Fruit fly (Drosophila melanogaster) whole organism, embryonic: ENCODE measurements around the gene CG32686.

Experiments used
- Ada2b ChIP-seq: fragments of 200-800 bp; sonication (Bioruptor generic); IDR thresholded peaks from 2 replicates; pipeline ENCODE4 v1.3.6; 2022; ENCODE audit warnings: missing biosample characterization, missing genetic modification characterization
- Antp ChIP-seq: fragments of 200-800 bp; sonication (Bioruptor generic); optimal IDR thresholded peaks from 3 replicates; lab custom pipeline; 2016; ENCODE audit warnings: missing biosample characterization, missing genetic modification characterization
- C15 ChIP-seq: fragments of 200-800 bp; sonication (Bioruptor generic); IDR thresholded peaks from 3 replicates; pipeline ENCODE4 v1.3.6; 2022; ENCODE audit warnings: missing biosample characterization, missing genetic modification characterization
- CG10462 ChIP-seq: fragments of 200-800 bp; sonication (Bioruptor generic); optimal IDR thresholded peaks from 2 replicates; lab custom pipeline; 2016; ENCODE audit warnings: missing biosample characterization, missing genetic modification characterization
- CG11560 ChIP-seq: fragments of 200-800 bp; sonication (Bioruptor generic); IDR thresholded peaks from 3 replicates; pipeline ENCODE4 v1.3.6; 2022; ENCODE audit warnings: missing biosample characterization, missing genetic modification characterization
- CG11695 ChIP-seq: fragments of 200-800 bp; sonication (Bioruptor generic); IDR thresholded peaks from 3 replicates; pipeline ENCODE4 v1.3.6; 2022; ENCODE audit warnings: missing biosample characterization, missing genetic modification characterization
- CG1233 ChIP-seq: fragments of 200-800 bp; sonication (Bioruptor generic); optimal IDR thresholded peaks from 4 replicates; lab custom pipeline; 2018; ENCODE audit warnings: missing biosample characterization, mild to moderate bottlenecking, missing genetic modification characterization
- CG12391 ChIP-seq: fragments of 200-800 bp; sonication (Bioruptor generic); optimal IDR thresholded peaks from 3 replicates; lab custom pipeline; 2018; ENCODE audit warnings: missing biosample characterization, mild to moderate bottlenecking, missing genetic modification characterization, moderate library complexity
- CG14050 ChIP-seq: fragments of 200-800 bp; sonication (Bioruptor generic); IDR thresholded peaks from 3 replicates; pipeline ENCODE4 v1.3.6; 2022; ENCODE audit warnings: missing biosample characterization, missing genetic modification characterization
- CG15011 ChIP-seq: fragments of 200-800 bp; sonication (Bioruptor generic); optimal IDR thresholded peaks from 3 replicates; lab custom pipeline; 2018; ENCODE audit warnings: missing biosample characterization, mild to moderate bottlenecking, missing genetic modification characterization
- CG18476 ChIP-seq: fragments of 200-800 bp; sonication (Bioruptor generic); optimal IDR thresholded peaks from 2 replicates; lab custom pipeline; 2016; ENCODE audit warnings: missing biosample characterization, mild to moderate bottlenecking, missing genetic modification characterization
- CG33213 ChIP-seq: fragments of 200-800 bp; sonication (Bioruptor generic); optimal IDR thresholded peaks from 3 replicates; lab custom pipeline; 2016; ENCODE audit warnings: missing biosample characterization, missing genetic modification characterization
- CG5180 ChIP-seq: fragments of 200-800 bp; sonication (Bioruptor generic); optimal IDR thresholded peaks from 3 replicates; lab custom pipeline; 2017; ENCODE audit warnings: missing biosample characterization, missing genetic modification characterization, mild to moderate bottlenecking, moderate library complexity, missing genetic modification reagents
- CG6689 ChIP-seq: fragments of 200-800 bp; sonication (Bioruptor generic); IDR thresholded peaks from 2 replicates; pipeline ENCODE4 v1.3.6; 2022; ENCODE audit warnings: missing biosample characterization, missing genetic modification characterization
- CG6854 ChIP-seq: fragments of 200-800 bp; sonication (Bioruptor generic); optimal IDR thresholded peaks from 3 replicates; lab custom pipeline; 2017; ENCODE audit warnings: missing biosample characterization, mild to moderate bottlenecking, missing genetic modification characterization
- CG7987 ChIP-seq: fragments of 200-800 bp; sonication (Bioruptor generic); optimal IDR thresholded peaks from 2 replicates; lab custom pipeline; 2018; ENCODE audit warnings: missing biosample characterization, mild to moderate bottlenecking, missing genetic modification characterization, moderate library complexity
- CG9215 ChIP-seq: fragments of 200-800 bp; sonication (Bioruptor generic); IDR thresholded peaks from 2 replicates; pipeline ENCODE4 v1.3.6; 2022; ENCODE audit warnings: missing biosample characterization, missing genetic modification characterization
- Deaf1 ChIP-seq: fragments of 200-800 bp; optimal IDR thresholded peaks from 3 replicates; lab custom pipeline; 2019; ENCODE audit warnings: missing biosample characterization, mild to moderate bottlenecking, missing genetic modification characterization, moderate library complexity
- Dll ChIP-seq: fragments of 200-800 bp; sonication (Bioruptor generic); IDR thresholded peaks from 4 replicates; pipeline ENCODE4 v1.3.6; 2022; ENCODE audit warnings: missing biosample characterization, missing genetic modification characterization; ENCODE audit not compliant: partially characterized antibody
- E2f2 ChIP-seq: fragments of 200-800 bp; sonication (Bioruptor generic); IDR thresholded peaks from 2 replicates; pipeline ENCODE4 v1.3.6; 2022; ENCODE audit warnings: missing biosample characterization, missing genetic modification characterization
- ERR ChIP-seq: fragments of 200-800 bp; sonication (Bioruptor generic); optimal IDR thresholded peaks from 2 replicates; lab custom pipeline; 2016; ENCODE audit warnings: missing biosample characterization, missing genetic modification characterization
- H15 ChIP-seq: fragments of 200-800 bp; sonication (Bioruptor generic); IDR thresholded peaks from 3 replicates; pipeline ENCODE4 v1.3.6; 2022; ENCODE audit warnings: missing biosample characterization, missing genetic modification characterization
- HmgZ ChIP-seq: fragments of 200-800 bp; sonication (Bioruptor generic); optimal IDR thresholded peaks from 2 replicates; lab custom pipeline; 2018; ENCODE audit warnings: missing biosample characterization, mild to moderate bottlenecking, missing genetic modification characterization
- NfI ChIP-seq: fragments of 200-800 bp; sonication (Bioruptor generic); optimal IDR thresholded peaks from 3 replicates; lab custom pipeline; 2018; ENCODE audit warnings: missing biosample characterization, mild to moderate bottlenecking, missing genetic modification characterization, moderate library complexity
- Opbp ChIP-seq: fragments of 200-800 bp; sonication (Bioruptor generic); IDR thresholded peaks from 3 replicates; pipeline ENCODE4 v1.3.6; 2022; ENCODE audit warnings: missing biosample characterization, missing genetic modification characterization; ENCODE audit not compliant: partially characterized antibody
- br ChIP-seq: fragments of >200 bp; optimal IDR thresholded peaks from 2 replicates; lab custom pipeline; 2017
- chm ChIP-seq: fragments of 200-800 bp; sonication (Bioruptor generic); IDR thresholded peaks from 2 replicates; pipeline ENCODE4 v1.3.6; 2022; ENCODE audit warnings: missing biosample characterization, missing genetic modification characterization
- en ChIP-seq: fragments of 200-800 bp; sonication (Bioruptor generic); optimal IDR thresholded peaks from 2 replicates; lab custom pipeline; 2016; ENCODE audit warnings: missing biosample characterization, missing genetic modification characterization
- gce ChIP-seq: fragments of 200-800 bp; sonication (Bioruptor generic); IDR thresholded peaks from 3 replicates; pipeline ENCODE4 v1.3.6; 2022; ENCODE audit warnings: missing biosample characterization, missing genetic modification characterization
- grau ChIP-seq: fragments of 200-800 bp; optimal IDR thresholded peaks from 3 replicates; lab custom pipeline; 2019; ENCODE audit warnings: missing biosample characterization, mild to moderate bottlenecking, missing genetic modification characterization, moderate library complexity
- hkb ChIP-seq, 2 experiments: fragments of 200-800 bp in 1 of 2; fragments of >200 bp in 1 of 2; sonication (Bioruptor generic) in 1 of 2; IDR thresholded peaks in 1 of 2; optimal IDR thresholded peaks in 1 of 2; 2 replicates each; pipeline versions ENCODE4 v1.3.6 to Lab custom; 2017 to 2022; ENCODE audit warnings: missing biosample characterization in 1 of 2, missing genetic modification characterization in 1 of 2
- hth ChIP-seq: fragments of >200 bp; optimal IDR thresholded peaks from 2 replicates; lab custom pipeline; 2017; ENCODE audit warnings: inconsistent platforms
- klu ChIP-seq: fragments of 200-800 bp; sonication (Bioruptor generic); IDR thresholded peaks from 2 replicates; pipeline ENCODE4 v1.3.6; 2022; ENCODE audit warnings: missing biosample characterization, missing genetic modification characterization
- knrl ChIP-seq: fragments of 200-800 bp; sonication (Bioruptor generic); IDR thresholded peaks from 3 replicates; pipeline ENCODE4 v1.3.6; 2022; ENCODE audit warnings: missing biosample characterization, missing genetic modification characterization; ENCODE audit not compliant: partially characterized antibody
- nau ChIP-seq: fragments of 200-800 bp; sonication (Bioruptor generic); optimal IDR thresholded peaks from 3 replicates; lab custom pipeline; 2017; ENCODE audit warnings: missing biosample characterization, mild to moderate bottlenecking, missing genetic modification characterization, missing genetic modification reagents
- p53 ChIP-seq: fragments of 200-800 bp; sonication (Bioruptor generic); optimal IDR thresholded peaks from 2 replicates; lab custom pipeline; 2016; ENCODE audit warnings: missing biosample characterization, missing genetic modification characterization
- phol ChIP-seq: fragments of 200-800 bp; sonication (Bioruptor generic); optimal IDR thresholded peaks from 3 replicates; lab custom pipeline; 2018; ENCODE audit warnings: missing biosample characterization, mild to moderate bottlenecking, missing genetic modification characterization, moderate library complexity
- prd ChIP-seq, 3 experiments: fragments of >200 bp in 2 of 3; fragments of 200-800 bp in 1 of 3; sonication (Bioruptor generic) in 1 of 3; optimal IDR thresholded peaks in 2 of 3; IDR thresholded peaks in 1 of 3; 2 replicates in 2 of 3; 3 replicates in 1 of 3; pipeline versions ENCODE4 v1.3.6 to Lab custom; 2017 to 2022; ENCODE audit warnings: missing biosample characterization in 1 of 3, missing genetic modification characterization in 1 of 3
- pum ChIP-seq: fragments of 200-800 bp; sonication (Bioruptor generic); optimal IDR thresholded peaks from 2 replicates; lab custom pipeline; 2016; ENCODE audit warnings: missing biosample characterization, missing genetic modification characterization
- scrt ChIP-seq: fragments of 200-800 bp; sonication (Bioruptor generic); optimal IDR thresholded peaks from 2 replicates; lab custom pipeline; 2018; ENCODE audit warnings: missing biosample characterization, mild to moderate bottlenecking, missing genetic modification characterization, moderate library complexity
- sima ChIP-seq: fragments of 200-800 bp; sonication (Bioruptor generic); optimal IDR thresholded peaks from 2 replicates; lab custom pipeline; 2016; ENCODE audit warnings: missing biosample characterization, missing genetic modification characterization
- slou ChIP-seq: fragments of 200-800 bp; sonication (Bioruptor generic); optimal IDR thresholded peaks from 3 replicates; lab custom pipeline; 2016; ENCODE audit warnings: missing biosample characterization, missing genetic modification characterization
- toy ChIP-seq: fragments of 200-800 bp; sonication (Bioruptor generic); IDR thresholded peaks from 2 replicates; pipeline ENCODE4 v1.3.6; 2022; ENCODE audit warnings: missing biosample characterization, missing genetic modification characterization
- wdn ChIP-seq: fragments of 200-800 bp; sonication (Bioruptor generic); IDR thresholded peaks from 2 replicates; pipeline ENCODE4 v1.3.6; 2022; ENCODE audit warnings: missing biosample characterization, missing genetic modification characterization
- yki ChIP-seq: fragments of >200 bp; optimal IDR thresholded peaks from 3 replicates; lab custom pipeline; 2018

CG32686 gene

DNA sequence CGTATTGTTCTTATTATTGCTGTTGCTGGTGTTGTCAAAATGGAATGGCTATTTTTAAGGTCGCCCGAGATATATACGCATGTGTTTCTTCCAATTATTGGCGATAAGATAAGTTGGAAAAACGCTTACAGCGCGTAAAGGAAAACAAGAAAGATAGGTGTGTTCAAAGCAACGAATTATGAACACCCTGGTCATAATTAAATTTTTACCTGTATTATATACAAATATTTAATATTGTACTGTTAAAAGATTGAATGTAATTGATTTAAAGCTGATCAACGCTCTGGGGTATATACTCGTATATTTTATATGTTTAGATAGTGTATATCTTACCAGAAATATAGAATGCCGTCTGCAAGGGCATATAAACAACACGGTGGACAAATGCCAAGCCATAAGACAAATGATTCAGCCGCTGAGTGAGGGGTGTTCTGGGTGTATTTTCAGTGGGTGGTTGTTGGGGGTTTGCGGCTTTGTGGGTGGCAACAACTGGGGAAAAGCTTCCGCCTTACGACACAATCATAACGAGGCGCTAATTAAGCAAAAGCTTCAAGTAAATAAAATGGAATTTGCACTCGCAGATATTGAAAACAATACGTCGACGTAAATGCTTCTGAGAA lies 22.5 kb upstream of the CG32686 start (continued):
- TF ChIP-seq CG6689 (GFP tag; lab: Robert Waterston, UW) (peak; percentile 55; the same call in 1 of the 2 replicates), E2f2 (no peak), NfI (GFP tag; lab: Kevin White, UChicago) (no peak), Antp (GFP tag; lab: Kevin White, UChicago) (no peak), br (no peak), Opbp (GFP tag; lab: Robert Waterston, UW) (no peak), yki (lab: Kevin White, UChicago) (no peak), en (GFP tag; lab: Kevin White, UChicago) (no peak), gce (GFP tag; lab: Robert Waterston, UW) (no peak), CG15011 (peak; percentile 6), HmgZ (peak; percentile 1), Ada2b (GFP tag; lab: Robert Waterston, UW) (peak; percentile 46), phol (tag; lab: Kevin White, UChicago) (no peak), slou (no peak), hth (lab: Kevin White, UChicago) (no peak), hkb (optimal IDR thresholded peaks at IDR 0.05; lab: Kevin White, UChicago) (no peak), hkb (GFP tag; IDR thresholded peaks at IDR 0.05; lab: Robert Waterston, UW) (peak; percentile 46; the same call in 1 of the 2 replicates), prd (optimal IDR thresholded peaks at IDR 0.05; lab: Kevin White, UChicago) (no peak), prd (GFP tag; IDR thresholded peaks at IDR 0.05; lab: Robert Waterston, UW) (peak; percentile 50; the same call in 2 of the 3 replicates), nau (no peak), CG12391 (tag; lab: Kevin White, UChicago) (peak; percentile 26), CG10462 (GFP tag; lab: Kevin White, UChicago) (no peak), CG5180 (GFP tag; lab: Kevin White, UChicago) (no peak), CG7987 (no peak), toy (no peak), H15 (GFP tag; lab: Robert Waterston, UW) (no peak), CG11695 (GFP tag; lab: Robert Waterston, UW) (peak; percentile 62; the same call in 2 of the 3 replicates), CG1233 (GFP tag; lab: Kevin White, UChicago) (no peak), wdn (no peak), pum (GFP tag; lab: Kevin White, UChicago) (no peak), Deaf1 (peak; percentile 14), chm (GFP tag; lab: Robert Waterston, UW) (no peak), knrl (no peak), CG6854 (GFP tag; lab: Kevin White, UChicago) (no peak), scrt (GFP tag; lab: Kevin White, UChicago) (peak; percentile 34), Dll (no peak), CG11560 (tag; lab: Robert Waterston, UW) (no peak), CG33213 (GFP tag; lab: Kevin White, UChicago) (no peak), CG14050 (GFP tag; lab: Robert Waterston, UW) (no peak), klu (GFP tag; lab: Robert Waterston, UW) (peak; percentile 32; the same call in 1 of the 2 replicates), CG9215 (GFP tag; lab: Robert Waterston, UW) (peak; percentile 40; the same call in 1 of the 2 replicates), p53 (GFP tag; lab: Kevin White, UChicago) (no peak), CG18476 (GFP tag; lab: Kevin White, UChicago) (no peak), ERR (no peak), grau (peak; percentile 50), sima (no peak), C15 (GFP tag; lab: Robert Waterston, UW) (no peak)
- TF ChIP-seq, all 482 proteins: peak for 107
